Worm (Caenorhabditis elegans): ENCODE data around the gene T11F9.22.

The T11F9.22 gene

ce11 chrV:11520215-11520614 is 40.7 kb downstream of the T11F9.22 start, which contains the start of the genes C55A6.11 and C55A6.7:
TSS of gene C55A6.11 (plus strand) at chrV:11520515.
TSS of gene C55A6.7 (minus strand) at chrV:11520530.
- no peak for TF ChIP-seq pha-4 (tag; optimal IDR thresholded peaks at IDR 0.05)
- TF ChIP-seq zip-8 (tag; optimal IDR thresholded peaks at IDR 0.05): no peak
- no peak for TF ChIP-seq mls-2 (tag; optimal IDR thresholded peaks at IDR 0.05)
- TF ChIP-seq mep-1 (tag; optimal IDR thresholded peaks at IDR 0.05): no peak
- TF ChIP-seq unc-39 (tag; optimal IDR thresholded peaks at IDR 0.05): no peak
- no peak for TF ChIP-seq elt-3 (tag; optimal IDR thresholded peaks at IDR 0.05)
- TF ChIP-seq ceh-83 (GFP tag; optimal IDR thresholded peaks at IDR 0.05): no peak
- TF ChIP-seq lin-32 (GFP tag; optimal IDR thresholded peaks at IDR 0.05): no peak
- no peak for TF ChIP-seq M03D4.4 (tag; optimal IDR thresholded peaks at IDR 0.05)
- TF ChIP-seq hlh-1 (tag; optimal IDR thresholded peaks at IDR 0.05): no peak
- no peak for TF ChIP-seq sptf-1 (tag; optimal IDR thresholded peaks at IDR 0.05)

DNA sequence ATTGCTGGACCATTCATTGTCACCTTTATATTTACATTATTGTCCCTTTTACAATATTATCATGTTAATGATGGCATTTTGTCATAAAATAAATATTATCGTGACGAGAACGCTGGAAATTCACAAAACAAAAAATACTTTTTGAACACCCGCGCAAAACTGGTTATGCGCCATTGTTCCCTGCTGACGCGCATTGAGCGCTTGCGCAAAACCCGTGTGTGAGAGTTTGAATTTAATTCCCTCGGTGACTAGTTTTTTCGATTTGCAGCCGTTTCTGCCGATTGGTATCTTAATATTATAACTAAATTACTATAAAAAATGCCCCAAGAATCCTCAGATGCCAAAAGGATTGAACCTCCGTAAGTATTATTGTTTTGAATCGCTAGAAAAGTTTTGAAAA is 41.9 kb downstream of the T11F9.22 start, which contains the start of gene pafo-1:
Gene pafo-1 (plus strand): TSS at position 256 of the 400 bp plus-strand sequence.
- TF ChIP-seq mab-5 (tag; optimal IDR thresholded peaks at IDR 0.05): no peak
- TF ChIP-seq sptf-1 (tag; optimal IDR thresholded peaks at IDR 0.05): no peak
- no peak for TF ChIP-seq unc-62 (GFP tag; optimal IDR thresholded peaks at IDR 0.05)
- no peak for TF ChIP-seq ces-1 (GFP tag; optimal IDR thresholded peaks at IDR 0.05)
- TF ChIP-seq tbx-8 (GFP tag; optimal IDR thresholded peaks at IDR 0.05): peak; percentile 43
- TF ChIP-seq pha-4 (tag; optimal IDR thresholded peaks at IDR 0.05): peak; percentile 70
- no peak for TF ChIP-seq nhr-12 (tag; optimal IDR thresholded peaks at IDR 0.05)
- TF ChIP-seq drap-1 (GFP tag; optimal IDR thresholded peaks at IDR 0.05): peak; percentile 49
- TF ChIP-seq nhr-76 (tag; optimal IDR thresholded peaks at IDR 0.05): no peak
- peak; percentile 44 for TF ChIP-seq ceh-43 (GFP tag; optimal IDR thresholded peaks at IDR 0.05)
- no peak for TF ChIP-seq elt-1 (tag; optimal IDR thresholded peaks at IDR 0.05; ENCODE audit: borderline replicate concordance, insufficient read depth)
- TF ChIP-seq blmp-1 (tag; optimal IDR thresholded peaks at IDR 0.05): no peak
- TF ChIP-seq lsy-2 (tag; optimal IDR thresholded peaks at IDR 0.05): peak; percentile 75
- peak; percentile 57 for TF ChIP-seq hlh-1 (tag; optimal IDR thresholded peaks at IDR 0.05)
- no peak for TF ChIP-seq elt-3 (tag; optimal IDR thresholded peaks at IDR 0.05)
- peak; percentile 74 for TF ChIP-seq nhr-237 (tag; optimal IDR thresholded peaks at IDR 0.05)
- TF ChIP-seq bed-3 (GFP tag; optimal IDR thresholded peaks at IDR 0.05): no peak
- peak; percentile 19 for TF ChIP-seq ceh-83 (GFP tag; optimal IDR thresholded peaks at IDR 0.05)
- TF ChIP-seq M03D4.4 (tag; optimal IDR thresholded peaks at IDR 0.05): peak; percentile 76
- no peak for TF ChIP-seq unc-39 (tag; optimal IDR thresholded peaks at IDR 0.05)
- TF ChIP-seq ceh-39 (tag; optimal IDR thresholded peaks at IDR 0.05): peak; percentile 20
- TF ChIP-seq nhr-2 (tag; optimal IDR thresholded peaks at IDR 0.05): no peak
- TF ChIP-seq ham-2 (GFP tag; optimal IDR thresholded peaks at IDR 0.05): no peak
- peak; percentile 47 for TF ChIP-seq cnd-1 (tag; optimal IDR thresholded peaks at IDR 0.05)
- peak; percentile 87 for TF ChIP-seq lin-13 (tag; optimal IDR thresholded peaks at IDR 0.05)
- TF ChIP-seq flh-1 (GFP tag; optimal IDR thresholded peaks at IDR 0.05): no peak
- no peak for TF ChIP-seq zip-8 (tag; optimal IDR thresholded peaks at IDR 0.05)
- no peak for TF ChIP-seq snpc-4 (tag; optimal IDR thresholded peaks at IDR 0.05)
- peak; percentile 28 for TF ChIP-seq unc-120 (tag; optimal IDR thresholded peaks at IDR 0.05; ENCODE audit: poor library complexity, severe bottlenecking)
- TF ChIP-seq lin-32 (GFP tag; optimal IDR thresholded peaks at IDR 0.05): no peak
- TF ChIP-seq nhr-28 (tag; optimal IDR thresholded peaks at IDR 0.05): no peak
- no peak for TF ChIP-seq ztf-11 (tag; optimal IDR thresholded peaks at IDR 0.05)
- peak; percentile 32 for TF ChIP-seq sem-2 (GFP tag; optimal IDR thresholded peaks at IDR 0.05)
- TF ChIP-seq mep-1 (tag; optimal IDR thresholded peaks at IDR 0.05): peak; percentile 80
- no peak for TF ChIP-seq mls-2 (tag; optimal IDR thresholded peaks at IDR 0.05)

ce11 chrV:11525338-11525737 is 45.8 kb downstream of the T11F9.22 start:
- TF ChIP-seq ceh-83 (GFP tag; optimal IDR thresholded peaks at IDR 0.05) (no peak), ceh-39 (tag; optimal IDR thresholded peaks at IDR 0.05) (no peak), sem-2 (GFP tag; optimal IDR thresholded peaks at IDR 0.05) (no peak), lin-13 (tag; optimal IDR thresholded peaks at IDR 0.05) (no peak), lin-32 (GFP tag; optimal IDR thresholded peaks at IDR 0.05) (no peak), ham-2 (GFP tag; optimal IDR thresholded peaks at IDR 0.05) (peak; percentile 44), blmp-1 (tag; optimal IDR thresholded peaks at IDR 0.05) (peak; percentile 70), sptf-1 (tag; optimal IDR thresholded peaks at IDR 0.05) (peak; percentile 28), nhr-76 (tag; optimal IDR thresholded peaks at IDR 0.05) (no peak)

All from whole organism, mixed stage, embryonic.